Worm (Caenorhabditis elegans): Measurements from ENCODE around the gene C33C12.7.

- TF ChIP-seq flt-1 (GFP tag; IDR thresholded peaks at IDR 0.05) (no peak), med-1 (GFP tag; optimal IDR thresholded peaks at IDR 0.05; ENCODE audit: insufficient read depth) (no peak), tab-1 (GFP tag; IDR thresholded peaks at IDR 0.05) (no peak), T22C8.4 (GFP tag; IDR thresholded peaks at IDR 0.05) (no peak)
Measured at ce11 chrII:2135604-2136003, 39.7 kb downstream of the C33C12.7 start, which contains the start of gene hpo-7.

All from whole organism, midembryonic.